Fruit fly (Drosophila melanogaster): ENCODE results near the gene CG13950.

The CG13950 gene

dm6 chr2L:870749-871418, 10.9 kb downstream of the CG13950 start (continued):
- peak; percentile 73 for TF ChIP-seq Camta (GFP tag; optimal IDR thresholded peaks at IDR 0.05)
- TF ChIP-seq CG3065 (GFP tag; optimal IDR thresholded peaks at IDR 0.05): peak; percentile 48
- TF ChIP-seq crc (GFP tag; optimal IDR thresholded peaks at IDR 0.05): peak; percentile 43
- TF ChIP-seq CG9932 (GFP tag; IDR thresholded peaks at IDR 0.05): peak; percentile 78
- TF ChIP-seq ro (GFP tag; IDR thresholded peaks at IDR 0.05): 0 out of 2 replicates have a peak, but pooled peaks have one; percentile 15
- 0 out of 2 replicates have a peak, but pooled peaks have one; percentile 10 for TF ChIP-seq dati (GFP tag; IDR thresholded peaks at IDR 0.05)
- peak; percentile 74 for TF ChIP-seq az2 (GFP tag; optimal IDR thresholded peaks at IDR 0.05)
- TF ChIP-seq CG18011 (GFP tag; optimal IDR thresholded peaks at IDR 0.05): peak; percentile 68
- 0 out of 2 replicates have a peak, but pooled peaks have one; percentile 45 for TF ChIP-seq CG10321 (GFP tag; IDR thresholded peaks at IDR 0.05)
- TF ChIP-seq PHDP (tag; optimal IDR thresholded peaks at IDR 0.05): peak; percentile 50
- peak; percentile 57 for TF ChIP-seq CG10543 (GFP tag; optimal IDR thresholded peaks at IDR 0.05)
- TF ChIP-seq NC2β (GFP tag; optimal IDR thresholded peaks at IDR 0.05): peak; percentile 47
- TF ChIP-seq CG8944 (GFP tag; optimal IDR thresholded peaks at IDR 0.05): peak; percentile 59
- peak; percentile 75 for TF ChIP-seq Rx (GFP tag; IDR thresholded peaks at IDR 0.05)
- TF ChIP-seq sens (GFP tag): peak; percentile 93
- TF ChIP-seq C15 (GFP tag; IDR thresholded peaks at IDR 0.05): 0 out of 3 replicates have a peak, but pooled peaks have one; percentile 44

- TF ChIP-seq CG6765 (GFP tag; optimal IDR thresholded peaks at IDR 0.05): no peak
- TF ChIP-seq dysf (GFP tag; IDR thresholded peaks at IDR 0.05): no peak
- peak; percentile 8; the same call in 1 of the 3 replicates for TF ChIP-seq row (GFP tag; IDR thresholded peaks at IDR 0.05)
- TF ChIP-seq CG11247 (GFP tag; IDR thresholded peaks at IDR 0.05): no peak
- peak; percentile 17 for TF ChIP-seq caup (GFP tag; optimal IDR thresholded peaks at IDR 0.05; ENCODE audit: severe bottlenecking)
- 0 out of 2 replicates have a peak, but pooled peaks have one; percentile 33 for TF ChIP-seq ranshi (GFP tag; IDR thresholded peaks at IDR 0.05)
- TF ChIP-seq cg (GFP tag; optimal IDR thresholded peaks at IDR 0.05): peak; percentile 95
- TF ChIP-seq CG15514 (GFP tag; optimal IDR thresholded peaks at IDR 0.05): peak; percentile 69
- TF ChIP-seq Sry-β (GFP tag; optimal IDR thresholded peaks at IDR 0.05): peak; percentile 10
- TF ChIP-seq CG11085 (GFP tag; IDR thresholded peaks at IDR 0.05): no peak
- TF ChIP-seq HmgZ (tag; optimal IDR thresholded peaks at IDR 0.05): peak; percentile 36
- no peak for TF ChIP-seq CG4360 (GFP tag; IDR thresholded peaks at IDR 0.05)
- no peak for TF ChIP-seq onecut (GFP tag; IDR thresholded peaks at IDR 0.05)
- peak; percentile 21; the same call in 1 of the 2 replicates for TF ChIP-seq MBD-R2 (GFP tag; IDR thresholded peaks at IDR 0.05)
- no peak for TF ChIP-seq Mes4 (GFP tag; optimal IDR thresholded peaks at IDR 0.05)
- TF ChIP-seq ewg (GFP tag; optimal IDR thresholded peaks at IDR 0.05): peak; percentile 77
- no peak for TF ChIP-seq Hsf (GFP tag; optimal IDR thresholded peaks at IDR 0.05)
- no peak for TF ChIP-seq corto (GFP tag; optimal IDR thresholded peaks at IDR 0.05)
- no peak for TF ChIP-seq fru (optimal IDR thresholded peaks at IDR 0.05)
- TF ChIP-seq Fer1 (GFP tag; optimal IDR thresholded peaks at IDR 0.05): peak; percentile 43
- TF ChIP-seq vfl (GFP tag; optimal IDR thresholded peaks at IDR 0.05): no peak
- TF ChIP-seq Sin3A (optimal IDR thresholded peaks at IDR 0.05): peak; percentile 36
- peak; percentile 30 for TF ChIP-seq B-H2 (GFP tag; optimal IDR thresholded peaks at IDR 0.05)
- peak; percentile 41 for TF ChIP-seq lilli (GFP tag; optimal IDR thresholded peaks at IDR 0.05)
- TF ChIP-seq phol (tag; optimal IDR thresholded peaks at IDR 0.05): peak; percentile 45
- 0 out of 3 replicates have a peak, but pooled peaks have one; percentile 27 for TF ChIP-seq CG11456 (GFP tag; IDR thresholded peaks at IDR 0.05)
- no peak for TF ChIP-seq HLH54F (GFP tag; optimal IDR thresholded peaks at IDR 0.05)
- peak; percentile 10 for TF ChIP-seq CG2120 (GFP tag; optimal IDR thresholded peaks at IDR 0.05)
- no peak for TF ChIP-seq CG17385 (GFP tag; optimal IDR thresholded peaks at IDR 0.05)
- peak; percentile 30 for TF ChIP-seq Atf3 (GFP tag; optimal IDR thresholded peaks at IDR 0.05)
- TF ChIP-seq usp (GFP tag; optimal IDR thresholded peaks at IDR 0.05): no peak
- TF ChIP-seq CG6791 (GFP tag; IDR thresholded peaks at IDR 0.05; ENCODE audit: partially characterized antibody): 0 out of 3 replicates have a peak, but pooled peaks have one; percentile 17
- no peak for TF ChIP-seq Oli (tag; optimal IDR thresholded peaks at IDR 0.05)
- no peak for TF ChIP-seq CG6854 (GFP tag; optimal IDR thresholded peaks at IDR 0.05)
Observed at dm6 chr2L:871419-871846, 11.4 kb downstream of the CG13950 start.

All from whole organism, embryonic.